Worm (Caenorhabditis elegans) whole organism, early embryonic: Measurements from ENCODE around the gene unc-64.

Experiments
- F13C5.2 ChIP-seq: sonication (generic microtip); optimal IDR thresholded peaks from 2 replicates; lab custom pipeline; 2017; ENCODE audit warnings: mild to moderate bottlenecking, missing genetic modification characterization, inconsistent platforms, missing compliant biosample characterization
- ama-1 ChIP-seq: fragments of 150-350 bp; optimal IDR thresholded peaks from 2 replicates; lab custom pipeline; 2014
- flt-1 ChIP-seq: fragments of 200-800 bp; sonication (Bioruptor generic); IDR thresholded peaks from 2 replicates; pipeline ENCODE4 v1.3.6; 2022; ENCODE audit warnings: missing genetic modification characterization, missing compliant biosample characterization
- pes-1 ChIP-seq: fragments of 200-800 bp; sonication (Bioruptor generic); IDR thresholded peaks from 2 replicates; pipeline ENCODE4 v1.3.6; 2022; ENCODE audit warnings: missing genetic modification reagents, missing genetic modification characterization, missing compliant biosample characterization
- sea-1 ChIP-seq: fragments of 200-800 bp; sonication (Bioruptor generic); conservative IDR thresholded peaks from 2 replicates; pipeline ENCODE4 v1.3.6; 2022; ENCODE audit warnings: missing genetic modification characterization, missing compliant biosample characterization
- tbx-11 ChIP-seq: fragments of 200-800 bp; sonication (Bioruptor generic); IDR thresholded peaks from 2 replicates; pipeline ENCODE4 v1.3.6; 2022; ENCODE audit warnings: missing genetic modification characterization, missing compliant biosample characterization

ce11 chrIII:13272788-13273187 is 4.3 kb upstream of the unc-64 start:
- TF ChIP-seq ama-1 (lab: Kevin White, UChicago): no peak
- TF ChIP-seq sea-1 (GFP tag; lab: Robert Waterston, UW): no peak
- no peak for TF ChIP-seq pes-1 (GFP tag; lab: Robert Waterston, UW)
- TF ChIP-seq F13C5.2: no peak
- no peak for TF ChIP-seq flt-1 (GFP tag; lab: Robert Waterston, UW)
- no peak for TF ChIP-seq tbx-11 (GFP tag; lab: Robert Waterston, UW)
